Worm (Caenorhabditis elegans) whole organism, L1 larva: ENCODE measurements around the gene age-1.

Experiments
- C04F5.9 ChIP-seq: sonication (generic microtip); optimal IDR thresholded peaks from 2 replicates; lab custom pipeline; 2016; ENCODE audit warnings: missing genetic modification characterization, missing compliant biosample characterization
- C16A3.4 ChIP-seq: fragments of 150-350 bp; optimal IDR thresholded peaks from 2 replicates; lab custom pipeline; 2014; ENCODE audit warnings: missing biosample characterization, missing genetic modification characterization
- C34B4.2 ChIP-seq: sonication (generic microtip); optimal IDR thresholded peaks from 2 replicates; lab custom pipeline; 2017; ENCODE audit warnings: mild to moderate bottlenecking, missing genetic modification characterization, missing compliant biosample characterization
- F16B12.6 ChIP-seq: fragments of 150-350 bp; optimal IDR thresholded peaks from 2 replicates; lab custom pipeline; 2014; ENCODE audit warnings: missing biosample characterization, missing genetic modification characterization
- alr-1 ChIP-seq: fragments of 200-800 bp; sonication (Bioruptor generic); optimal IDR thresholded peaks from 2 replicates; lab custom pipeline; 2018; ENCODE audit warnings: borderline replicate concordance, mild to moderate bottlenecking, missing genetic modification characterization, missing compliant biosample characterization
- ama-1 ChIP-seq: fragments of 150-350 bp; optimal IDR thresholded peaks from 2 replicates; lab custom pipeline; 2014
- ceh-82 ChIP-seq, 3 experiments: fragments of 150-350 bp in 1 of 3; sonication (generic microtip) in 2 of 3; optimal IDR thresholded peaks; 2 replicates each; lab custom pipeline; 2014 to 2017; ENCODE audit warnings: missing biosample characterization in 3 of 3, missing genetic modification characterization in 3 of 3
- ceh-90 ChIP-seq: sonication (generic microtip); optimal IDR thresholded peaks from 2 replicates; lab custom pipeline; 2016; ENCODE audit warnings: missing genetic modification characterization, missing compliant biosample characterization
- ces-1 ChIP-seq: fragments of 150-350 bp; optimal IDR thresholded peaks from 2 replicates; lab custom pipeline; 2014; ENCODE audit warnings: missing biosample characterization, missing genetic modification reagents, missing genetic modification characterization
- dsc-1 ChIP-seq: sonication (generic microtip); optimal IDR thresholded peaks from 2 replicates; lab custom pipeline; 2016; ENCODE audit warnings: mild to moderate bottlenecking, missing genetic modification characterization, missing compliant biosample characterization
- efl-1 ChIP-seq, 4 experiments: fragments of 150-350 bp; optimal IDR thresholded peaks in 3 of 4; peaks in 1 of 4; 1 replicate in 1 of 4; 2 replicates in 3 of 4; lab custom pipeline; 2014; ENCODE audit warnings: missing biosample characterization in 2 of 4, missing genetic modification characterization in 2 of 4, missing genetic modification reagents in 2 of 4
- efl-3 ChIP-seq: fragments of 200-800 bp; sonication (Bioruptor generic); optimal IDR thresholded peaks from 2 replicates; lab custom pipeline; 2018; ENCODE audit warnings: mild to moderate bottlenecking, missing genetic modification characterization, missing compliant biosample characterization
- egl-13 ChIP-seq: sonication (generic microtip); optimal IDR thresholded peaks from 2 replicates; lab custom pipeline; 2016; ENCODE audit warnings: missing genotype, missing genetic modification reagents, missing genetic modification characterization, missing compliant biosample characterization
- elt-2 ChIP-seq: sonication (generic microtip); optimal IDR thresholded peaks from 2 replicates; lab custom pipeline; 2016; ENCODE audit warnings: missing genetic modification characterization, mild to moderate bottlenecking, inconsistent platforms, missing compliant biosample characterization, missing genetic modification reagents
- fkh-10 ChIP-seq: sonication (generic microtip); optimal IDR thresholded peaks from 2 replicates; lab custom pipeline; 2017; ENCODE audit warnings: missing biosample characterization, missing genetic modification reagents, missing genetic modification characterization
- fkh-4 ChIP-seq: sonication (generic microtip); optimal IDR thresholded peaks from 2 replicates; lab custom pipeline; 2016; ENCODE audit warnings: missing compliant biosample characterization, missing genetic modification characterization, borderline replicate concordance
- grh-1 ChIP-seq: fragments of 200-800 bp; sonication (Bioruptor generic); IDR thresholded peaks from 2 replicates; pipeline ENCODE4 v1.3.6; 2022; ENCODE audit warnings: missing genetic modification reagents, missing genetic modification characterization, missing compliant biosample characterization
- hlh-4 ChIP-seq: sonication (generic microtip); optimal IDR thresholded peaks from 2 replicates; lab custom pipeline; 2016; ENCODE audit warnings: mild to moderate bottlenecking, missing genetic modification characterization, missing compliant biosample characterization
- irx-1 ChIP-seq: sonication (generic microtip); optimal IDR thresholded peaks from 2 replicates; lab custom pipeline; 2016; ENCODE audit warnings: missing genetic modification characterization, missing compliant biosample characterization
- isw-1 ChIP-seq: fragments of 200-800 bp; sonication (Bioruptor generic); IDR thresholded peaks from 2 replicates; pipeline ENCODE4 v1.3.6; 2022; ENCODE audit warnings: missing genetic modification characterization, missing compliant biosample characterization
- jun-1 ChIP-seq: fragments of 150-350 bp; optimal IDR thresholded peaks from 2 replicates; lab custom pipeline; 2014; ENCODE audit warnings: missing biosample characterization, missing genetic modification reagents, missing genetic modification characterization
- lin-13 ChIP-seq: fragments of 150-350 bp; optimal IDR thresholded peaks from 2 replicates; lab custom pipeline; 2014; ENCODE audit warnings: missing biosample characterization, missing genetic modification reagents, missing genetic modification characterization
- lin-14 ChIP-seq: fragments of 200-800 bp; sonication (Bioruptor generic); optimal IDR thresholded peaks from 2 replicates; lab custom pipeline; 2018; ENCODE audit warnings: mild to moderate bottlenecking, missing genetic modification characterization, moderate library complexity, missing compliant biosample characterization
- lin-15B ChIP-seq: fragments of 150-350 bp; sonication (generic microtip); optimal IDR thresholded peaks from 3 replicates; lab custom pipeline; 2014; ENCODE audit warnings: missing biosample characterization, missing genetic modification characterization
- lin-35 ChIP-seq, 2 experiments: fragments of 150-350 bp; optimal IDR thresholded peaks; 2 replicates each; lab custom pipeline; 2014; ENCODE audit warnings: missing biosample characterization in 2 of 2, missing genetic modification characterization in 2 of 2, missing genetic modification reagents in 2 of 2
- lin-39 ChIP-seq: fragments of 150-350 bp; optimal IDR thresholded peaks from 2 replicates; lab custom pipeline; 2014; ENCODE audit warnings: missing biosample characterization, missing genetic modification reagents, missing genetic modification characterization
- lir-3 ChIP-seq: sonication (generic microtip); optimal IDR thresholded peaks from 2 replicates; lab custom pipeline; 2016; ENCODE audit warnings: mild to moderate bottlenecking, missing genetic modification characterization, moderate library complexity, missing compliant biosample characterization; ENCODE audit not compliant: poor library complexity
- mdl-1 ChIP-seq, 2 experiments: fragments of 150-350 bp; optimal IDR thresholded peaks; 2 replicates each; lab custom pipeline; 2014 to 2017; ENCODE audit warnings: missing biosample characterization in 2 of 2, missing genetic modification characterization in 2 of 2, inconsistent platforms in 1 of 2
- mef-2 ChIP-seq: fragments of 150-350 bp; optimal IDR thresholded peaks from 2 replicates; lab custom pipeline; 2014; ENCODE audit warnings: missing biosample characterization, missing genetic modification characterization
- mep-1 ChIP-seq: fragments of 150-350 bp; optimal IDR thresholded peaks from 2 replicates; lab custom pipeline; 2014; ENCODE audit warnings: missing biosample characterization, missing genetic modification characterization
- nhr-11 ChIP-seq: fragments of 150-350 bp; optimal IDR thresholded peaks from 2 replicates; lab custom pipeline; 2014; ENCODE audit warnings: missing biosample characterization, missing genetic modification characterization
- nhr-12 ChIP-seq: sonication (generic microtip); optimal IDR thresholded peaks from 2 replicates; lab custom pipeline; 2017; ENCODE audit warnings: missing biosample characterization, missing genetic modification characterization
- nhr-20 ChIP-seq: sonication (generic microtip); optimal IDR thresholded peaks from 2 replicates; lab custom pipeline; 2016; ENCODE audit warnings: mild to moderate bottlenecking, missing genetic modification characterization, missing compliant biosample characterization
- nhr-28 ChIP-seq: fragments of 150-350 bp; optimal IDR thresholded peaks from 2 replicates; lab custom pipeline; 2014; ENCODE audit warnings: missing biosample characterization, missing genetic modification characterization
- nhr-47 ChIP-seq: sonication (generic microtip); optimal IDR thresholded peaks from 2 replicates; lab custom pipeline; 2016; ENCODE audit warnings: mild to moderate bottlenecking, missing genetic modification characterization, moderate library complexity, missing compliant biosample characterization
- nhr-71 ChIP-seq: sonication (generic microtip); optimal IDR thresholded peaks from 2 replicates; lab custom pipeline; 2016; ENCODE audit warnings: mild to moderate bottlenecking, missing genetic modification characterization, moderate library complexity, missing compliant biosample characterization
- nhr-76 ChIP-seq: sonication (generic microtip); optimal IDR thresholded peaks from 2 replicates; lab custom pipeline; 2017; ENCODE audit warnings: missing biosample characterization, missing genetic modification characterization
- nhr-77 ChIP-seq: fragments of 150-350 bp; optimal IDR thresholded peaks from 2 replicates; lab custom pipeline; 2014; ENCODE audit warnings: missing biosample characterization, missing genetic modification characterization
- nhr-84 ChIP-seq: sonication (generic microtip); optimal IDR thresholded peaks from 2 replicates; lab custom pipeline; 2017; ENCODE audit warnings: missing biosample characterization, missing genetic modification characterization
- pax-3 ChIP-seq: fragments of 200-800 bp; sonication (Bioruptor generic); optimal IDR thresholded peaks from 2 replicates; lab custom pipeline; 2018; ENCODE audit warnings: mild to moderate bottlenecking, missing genetic modification characterization, moderate library complexity, missing compliant biosample characterization
- snu-23 ChIP-seq: sonication (generic microtip); optimal IDR thresholded peaks from 2 replicates; lab custom pipeline; 2016; ENCODE audit warnings: missing genetic modification characterization, missing compliant biosample characterization
- sox-4 ChIP-seq: sonication (generic microtip); optimal IDR thresholded peaks from 2 replicates; lab custom pipeline; 2016; ENCODE audit warnings: missing genetic modification characterization, missing compliant biosample characterization
- sup-37 ChIP-seq: fragments of 200-800 bp; sonication (Bioruptor generic); optimal IDR thresholded peaks from 2 replicates; lab custom pipeline; 2018; ENCODE audit warnings: mild to moderate bottlenecking, missing genetic modification characterization, missing compliant biosample characterization
- swsn-7 ChIP-seq: sonication (generic microtip); optimal IDR thresholded peaks from 2 replicates; lab custom pipeline; 2016; ENCODE audit warnings: missing genetic modification characterization, missing compliant biosample characterization
- tbx-2 ChIP-seq: sonication (generic microtip); optimal IDR thresholded peaks from 2 replicates; lab custom pipeline; 2016; ENCODE audit warnings: missing genetic modification characterization, missing compliant biosample characterization
- unc-130 ChIP-seq: fragments of 150-350 bp; optimal IDR thresholded peaks from 2 replicates; lab custom pipeline; 2017; ENCODE audit warnings: missing biosample characterization, missing genetic modification characterization, inconsistent platforms
- unc-30 ChIP-seq: sonication (generic microtip); optimal IDR thresholded peaks from 2 replicates; lab custom pipeline; 2017; ENCODE audit warnings: missing biosample characterization, missing genetic modification characterization
- unc-86 ChIP-seq: sonication (generic microtip); optimal IDR thresholded peaks from 2 replicates; lab custom pipeline; 2016; ENCODE audit warnings: missing genetic modification characterization, missing compliant biosample characterization
- unc-98 ChIP-seq: fragments of 200-800 bp; sonication (Bioruptor generic); IDR thresholded peaks from 2 replicates; pipeline ENCODE4 v1.3.6; 2022; ENCODE audit warnings: missing genetic modification characterization, missing compliant biosample characterization
- vab-15 ChIP-seq: sonication (generic microtip); optimal IDR thresholded peaks from 2 replicates; lab custom pipeline; 2017; ENCODE audit warnings: missing genotype, mild to moderate bottlenecking, missing genetic modification characterization, missing compliant biosample characterization
- zag-1 ChIP-seq: fragments of 150-350 bp; optimal IDR thresholded peaks from 2 replicates; lab custom pipeline; 2014; ENCODE audit warnings: missing biosample characterization, missing genetic modification characterization
- ztf-11 ChIP-seq, 2 experiments: sonication (generic microtip); optimal IDR thresholded peaks; 2 replicates each; lab custom pipeline; 2016 to 2017; ENCODE audit warnings: missing genetic modification characterization in 2 of 2, missing biosample characterization in 1 of 2, missing compliant biosample characterization in 1 of 2

The age-1 gene

DNA sequence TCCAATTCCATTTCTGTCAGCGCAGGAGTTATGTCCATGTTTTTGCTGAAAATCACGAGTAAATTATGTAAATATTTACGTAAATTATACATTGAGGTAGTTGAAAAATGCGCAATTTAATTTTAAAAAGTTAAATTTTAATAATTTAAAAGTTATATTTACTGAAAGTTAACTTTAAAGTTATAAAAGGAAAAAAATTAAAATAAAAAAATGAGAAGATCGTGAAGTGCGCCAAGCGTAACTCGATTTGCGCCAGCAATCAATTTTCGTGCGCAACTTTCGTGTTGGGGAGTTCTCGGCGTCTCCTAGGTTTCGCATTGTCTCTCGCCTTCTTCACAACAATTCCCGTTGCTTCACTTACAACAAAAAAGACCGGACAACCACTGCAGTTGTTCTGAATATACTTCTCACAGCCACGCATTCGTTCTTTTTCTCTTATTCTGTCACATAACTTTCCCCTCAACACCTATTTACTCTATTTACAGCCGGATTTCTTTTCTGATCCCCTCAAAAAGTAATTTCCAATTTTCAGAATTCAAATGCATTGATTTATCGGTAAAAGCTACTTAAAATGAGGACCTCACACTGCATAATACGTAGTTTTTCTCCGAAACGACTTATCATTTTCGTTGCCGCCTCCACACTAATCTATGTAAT, 53.2 kb downstream of the age-1 start, which contains the start of the genes metl-1 and W02B12.11:
metl-1 (minus strand) TSS at position 51 of the 657 bp plus-strand sequence.
W02B12.11 (plus strand) TSS at position 337 of the 657 bp plus-strand sequence.
- TF ChIP-seq mdl-1 (tag; optimal IDR thresholded peaks at IDR 0.05; lab: Kevin White, UChicago) (peak in 1 of 2 experiments; percentile 62), ceh-82 (tag; optimal IDR thresholded peaks at IDR 0.05; lab: Kevin White, UChicago) (peak; percentile 86 to 93 (median 90)), efl-3 (GFP tag; lab: Kevin White, UChicago) (peak; percentile 28), dsc-1 (tag; lab: Kevin White, UChicago) (peak; percentile 90), pax-3 (tag; lab: Kevin White, UChicago) (peak; percentile 52), ceh-90 (tag; lab: Kevin White, UChicago) (peak; percentile 5), ztf-11 (tag; optimal IDR thresholded peaks at IDR 0.05; lab: Kevin White, UChicago) (peak in 1 of 2 experiments; percentile 55), unc-98 (no peak), ama-1 (lab: Kevin White, UChicago) (no peak), hlh-4 (tag; lab: Kevin White, UChicago) (no peak), sup-37 (GFP tag; lab: Kevin White, UChicago) (peak; percentile 9), C16A3.4 (tag; lab: Kevin White, UChicago) (peak; percentile 88), nhr-47 (tag; lab: Kevin White, UChicago) (peak; percentile 91), lin-14 (GFP tag; lab: Kevin White, UChicago) (no peak), lin-35 (GFP tag; optimal IDR thresholded peaks at IDR 0.05; lab: Kevin White, UChicago) (peak; percentile 83 to 85), sox-4 (tag; lab: Kevin White, UChicago) (peak; percentile 34), F16B12.6 (peak; percentile 54), C04F5.9 (peak; percentile 69), jun-1 (tag; lab: Kevin White, UChicago) (peak; percentile 71), nhr-76 (tag; lab: Kevin White, UChicago) (no peak), mef-2 (tag; lab: Kevin White, UChicago) (no peak), nhr-77 (tag; lab: Kevin White, UChicago) (peak; percentile 39), nhr-20 (tag; lab: Kevin White, UChicago) (peak; percentile 89), fkh-4 (tag; lab: Kevin White, UChicago) (peak; percentile 46), egl-13 (tag; lab: Kevin White, UChicago) (peak; percentile 58), efl-1 (optimal IDR thresholded peaks at IDR 0.05; lab: Kevin White, UChicago) (peak; percentile 80 to 85), efl-1 (GFP tag; optimal IDR thresholded peaks at IDR 0.05 in 1 of 2; lab: Kevin White, UChicago) (peak; percentile 79 to 98), unc-130 (tag; lab: Kevin White, UChicago) (peak; percentile 80), lir-3 (tag; lab: Kevin White, UChicago) (peak; percentile 30), fkh-10 (GFP tag; lab: Kevin White, UChicago) (peak; percentile 51), snu-23 (GFP tag; lab: Kevin White, UChicago) (peak; percentile 91), lin-15B (tag; lab: Kevin White, UChicago) (peak; percentile 69), lin-13 (peak; percentile 67), nhr-28 (no peak), mep-1 (peak; percentile 96), nhr-12 (no peak), elt-2 (tag; lab: Kevin White, UChicago) (peak; percentile 41), vab-15 (tag; lab: Kevin White, UChicago) (no peak), tbx-2 (tag; lab: Kevin White, UChicago) (peak; percentile 88), ces-1 (no peak), nhr-11 (tag; lab: Kevin White, UChicago) (peak; percentile 49), nhr-71 (tag; lab: Kevin White, UChicago) (peak; percentile 92), zag-1 (tag; lab: Kevin White, UChicago) (peak; percentile 46), unc-30 (tag; lab: Kevin White, UChicago) (no peak), unc-86 (tag; lab: Kevin White, UChicago) (peak; percentile 82), lin-39 (tag; lab: Kevin White, UChicago) (peak; percentile 88), grh-1 (GFP tag; lab: Robert Waterston, UW) (peak; percentile 89), alr-1 (tag; lab: Kevin White, UChicago) (no peak), swsn-7 (tag; lab: Kevin White, UChicago) (peak; percentile 90), isw-1 (GFP tag; lab: Robert Waterston, UW) (peak; percentile 82), C34B4.2 (tag; lab: Kevin White, UChicago) (no peak), irx-1 (tag; lab: Kevin White, UChicago) (peak; percentile 74), nhr-84 (tag; lab: Kevin White, UChicago) (no peak)
